Fruit fly (Drosophila melanogaster): ENCODE measurements around the gene Larp7.
A peak's percentile ranks its signal among the peaks of the same experiment; 100 is the strongest.

The Larp7 gene

DNA sequence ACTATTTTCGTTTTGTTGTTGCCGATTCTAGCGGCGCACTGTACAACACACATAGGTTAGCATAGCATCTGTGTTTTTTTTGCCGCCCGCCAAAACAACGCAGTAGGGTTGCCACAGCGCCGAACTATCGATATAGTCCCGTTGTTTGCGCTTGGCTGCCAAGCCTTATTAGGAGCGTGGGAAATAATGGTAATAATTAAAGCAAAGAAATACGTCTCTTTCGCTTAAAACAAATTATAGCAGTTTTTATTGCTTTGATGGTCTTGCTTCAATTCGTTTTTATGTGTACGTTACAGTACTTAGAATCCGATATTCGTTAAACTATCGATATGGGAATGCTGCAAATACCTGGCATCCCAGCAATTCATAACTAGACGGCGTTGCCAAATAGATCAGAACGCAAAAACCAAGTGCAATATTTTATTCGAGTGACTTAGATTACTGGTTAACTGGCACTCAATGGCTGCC, at the start of gene Larp7, which contains the start of gene mxc:
Gene Larp7, plus strand, starts transcription at position 401 of the 468 bp plus-strand sequence.
Gene mxc, minus strand, starts transcription at position 51 of the 468 bp plus-strand sequence.
- TF ChIP-seq CG4496 (GFP tag; IDR thresholded peaks at IDR 0.05) (no peak), EcR (GFP tag; optimal IDR thresholded peaks at IDR 0.05) (no peak), D1 (tag; optimal IDR thresholded peaks at IDR 0.05) (no peak), CG8159 (tag; optimal IDR thresholded peaks at IDR 0.05) (no peak), CG10348 (GFP tag; IDR thresholded peaks at IDR 0.05) (no peak), CG13204 (GFP tag; optimal IDR thresholded peaks at IDR 0.05) (no peak), Pif1A (GFP tag; optimal IDR thresholded peaks at IDR 0.05) (no peak), Pif1B (GFP tag; optimal IDR thresholded peaks at IDR 0.05) (no peak), rn (GFP tag; IDR thresholded peaks at IDR 0.05) (no peak), CG14655 (GFP tag; optimal IDR thresholded peaks at IDR 0.05) (no peak), Ets98B (GFP tag; IDR thresholded peaks at IDR 0.05) (0 out of 2 replicates have a peak, but pooled peaks have one; percentile 9), fd96Ca (GFP tag; IDR thresholded peaks at IDR 0.05) (peak; percentile 47; the same call in 1 of the 3 replicates), gl (tag; optimal IDR thresholded peaks at IDR 0.05) (no peak), CG32121 (GFP tag; IDR thresholded peaks at IDR 0.05) (no peak), CG8301 (tag; optimal IDR thresholded peaks at IDR 0.05) (no peak), Snoo (tag; optimal IDR thresholded peaks at IDR 0.05) (no peak), CG12605 (GFP tag; IDR thresholded peaks at IDR 0.05) (no peak), CG9948 (tag; optimal IDR thresholded peaks at IDR 0.05) (peak; percentile 13), CG15710 (tag; optimal IDR thresholded peaks at IDR 0.05) (peak; percentile 53), CG17806 (tag; optimal IDR thresholded peaks at IDR 0.05) (peak; percentile 9), CG34367 (tag; optimal IDR thresholded peaks at IDR 0.05) (no peak)

DNA sequence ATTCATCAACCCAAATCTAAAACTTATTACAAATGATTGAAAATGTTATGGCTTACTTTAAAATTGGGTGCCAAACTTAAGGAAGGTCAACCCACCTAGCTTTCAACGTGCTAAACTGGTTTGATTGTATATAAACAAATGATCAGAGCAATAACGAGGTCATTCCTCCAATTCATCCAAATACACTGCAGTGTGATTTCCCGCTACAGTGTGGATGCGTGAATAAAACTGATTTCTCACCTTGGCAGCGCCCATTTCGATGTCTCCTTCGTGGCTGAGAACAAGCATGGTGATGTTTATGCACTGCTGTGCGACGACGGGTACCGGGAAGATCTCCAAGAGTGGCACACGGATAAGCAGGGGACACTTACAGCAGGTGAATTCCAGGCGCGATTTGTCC, 48.3 kb upstream of the Larp7 start:
- no peak for TF ChIP-seq CG14655 (GFP tag; optimal IDR thresholded peaks at IDR 0.05)
- no peak for TF ChIP-seq D1 (tag; optimal IDR thresholded peaks at IDR 0.05)
- no peak for TF ChIP-seq CG12605 (GFP tag; IDR thresholded peaks at IDR 0.05)
- TF ChIP-seq fd96Ca (GFP tag; IDR thresholded peaks at IDR 0.05), result no peak
- no peak for TF ChIP-seq CG13204 (GFP tag; optimal IDR thresholded peaks at IDR 0.05)
- no peak for TF ChIP-seq CG4496 (GFP tag; IDR thresholded peaks at IDR 0.05)
- TF ChIP-seq gl (tag; optimal IDR thresholded peaks at IDR 0.05), result no peak
- TF ChIP-seq CG15710 (tag; optimal IDR thresholded peaks at IDR 0.05), result no peak
- TF ChIP-seq Snoo (tag; optimal IDR thresholded peaks at IDR 0.05), result no peak
- no peak for TF ChIP-seq CG34367 (tag; optimal IDR thresholded peaks at IDR 0.05)
- TF ChIP-seq Pif1A (GFP tag; optimal IDR thresholded peaks at IDR 0.05), result no peak
- TF ChIP-seq rn (GFP tag; IDR thresholded peaks at IDR 0.05), result no peak
- no peak for TF ChIP-seq Pif1B (GFP tag; optimal IDR thresholded peaks at IDR 0.05)
- no peak for TF ChIP-seq Ets98B (GFP tag; IDR thresholded peaks at IDR 0.05)
- TF ChIP-seq EcR (GFP tag; optimal IDR thresholded peaks at IDR 0.05), result no peak
- TF ChIP-seq CG8159 (tag; optimal IDR thresholded peaks at IDR 0.05), result no peak
- TF ChIP-seq CG17806 (tag; optimal IDR thresholded peaks at IDR 0.05), result no peak
- no peak for TF ChIP-seq CG10348 (GFP tag; IDR thresholded peaks at IDR 0.05)
- no peak for TF ChIP-seq CG32121 (GFP tag; IDR thresholded peaks at IDR 0.05)

DNA sequence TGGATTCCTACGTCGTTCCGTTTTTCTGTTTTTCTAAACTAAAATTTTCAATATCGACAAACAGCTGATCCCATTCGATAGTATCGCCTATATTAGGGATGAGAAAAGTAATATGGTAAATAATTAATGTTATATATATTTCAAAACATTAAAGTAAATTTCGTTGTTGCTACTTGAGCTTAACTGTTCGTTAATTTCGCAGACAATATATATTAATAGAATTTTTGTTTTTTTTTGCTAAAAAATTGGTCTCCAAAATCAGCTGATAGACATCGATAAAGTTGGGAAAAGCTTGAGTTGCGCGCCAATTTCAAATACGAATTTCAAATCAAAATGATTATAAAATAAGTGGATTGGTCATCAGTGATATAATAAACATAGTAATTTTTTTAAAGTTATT, 47.3 kb upstream of the Larp7 start, which contains the start of gene CG12118:
Gene CG12118, minus strand, starts transcription at position 53 of the 400 bp plus-strand sequence.
- TF ChIP-seq D1 (tag; optimal IDR thresholded peaks at IDR 0.05) (peak; percentile 33), CG12605 (GFP tag; IDR thresholded peaks at IDR 0.05) (no peak), CG10348 (GFP tag; IDR thresholded peaks at IDR 0.05) (no peak), Ets98B (GFP tag; IDR thresholded peaks at IDR 0.05) (peak; percentile 45), rn (GFP tag; IDR thresholded peaks at IDR 0.05) (peak; percentile 31; the same call in 1 of the 2 replicates), Pif1A (GFP tag; optimal IDR thresholded peaks at IDR 0.05) (peak; percentile 46), CG17806 (tag; optimal IDR thresholded peaks at IDR 0.05) (peak; percentile 64), CG4496 (GFP tag; IDR thresholded peaks at IDR 0.05) (peak; percentile 71; the same call in 2 of the 3 replicates), CG32121 (GFP tag; IDR thresholded peaks at IDR 0.05) (peak; percentile 79), Snoo (tag; optimal IDR thresholded peaks at IDR 0.05) (peak; percentile 51), gl (tag; optimal IDR thresholded peaks at IDR 0.05) (no peak), CG15710 (tag; optimal IDR thresholded peaks at IDR 0.05) (peak; percentile 65), CG8301 (tag; optimal IDR thresholded peaks at IDR 0.05) (peak; percentile 14), CG34367 (tag; optimal IDR thresholded peaks at IDR 0.05) (peak; percentile 57), CG8159 (tag; optimal IDR thresholded peaks at IDR 0.05) (peak; percentile 65), CG9948 (tag; optimal IDR thresholded peaks at IDR 0.05) (peak; percentile 60), CG14655 (GFP tag; optimal IDR thresholded peaks at IDR 0.05) (no peak), Pif1B (GFP tag; optimal IDR thresholded peaks at IDR 0.05) (peak; percentile 56)

DNA sequence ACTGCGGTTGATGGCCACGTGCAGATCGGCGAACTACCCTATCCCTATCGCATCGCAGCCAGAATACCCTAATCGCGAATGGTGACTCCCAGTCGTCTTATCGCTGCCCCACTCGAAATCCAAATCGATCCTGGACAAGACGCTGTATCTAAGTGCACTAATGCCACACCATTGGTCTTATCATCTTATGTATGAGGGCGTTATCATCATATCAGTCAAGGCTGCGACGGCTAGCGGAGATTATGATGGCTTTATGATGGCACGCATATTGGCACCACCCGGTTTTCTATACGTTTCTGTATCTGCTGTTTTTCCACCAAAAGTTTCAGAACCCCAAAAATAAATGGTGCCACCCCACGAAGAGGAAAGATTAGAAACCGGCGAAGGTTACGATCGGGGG, 43.4 kb upstream of the Larp7 start:
- TF ChIP-seq rn (GFP tag; IDR thresholded peaks at IDR 0.05) (no peak), CG9948 (tag; optimal IDR thresholded peaks at IDR 0.05) (no peak), CG13204 (GFP tag; optimal IDR thresholded peaks at IDR 0.05) (no peak)

DNA sequence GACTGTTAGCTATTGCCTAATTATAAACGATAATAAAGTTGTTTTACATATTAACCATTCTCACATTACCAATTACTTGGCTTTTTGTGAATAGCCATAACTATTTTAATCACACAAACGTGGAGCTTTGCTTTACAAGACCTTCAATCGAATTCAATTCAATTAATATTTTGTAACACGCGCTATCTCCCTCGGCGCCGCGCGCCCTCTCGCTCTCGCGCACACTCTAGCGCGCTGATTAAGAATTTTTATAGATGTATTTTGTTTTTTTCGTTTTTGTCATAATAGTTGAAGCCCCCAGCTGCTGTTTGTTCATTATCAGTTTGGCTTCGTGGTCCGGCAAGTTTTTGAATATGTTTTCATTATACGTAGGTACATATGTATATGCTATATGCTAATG, 42.5 kb upstream of the Larp7 start:
- TF ChIP-seq Snoo (tag; optimal IDR thresholded peaks at IDR 0.05) (no peak), CG32121 (GFP tag; IDR thresholded peaks at IDR 0.05) (no peak), CG15710 (tag; optimal IDR thresholded peaks at IDR 0.05) (no peak), gl (tag; optimal IDR thresholded peaks at IDR 0.05) (no peak), CG9948 (tag; optimal IDR thresholded peaks at IDR 0.05) (no peak), Ets98B (GFP tag; IDR thresholded peaks at IDR 0.05) (no peak), CG8159 (tag; optimal IDR thresholded peaks at IDR 0.05) (no peak), Pif1B (GFP tag; optimal IDR thresholded peaks at IDR 0.05) (no peak), CG8301 (tag; optimal IDR thresholded peaks at IDR 0.05) (no peak), D1 (tag; optimal IDR thresholded peaks at IDR 0.05) (no peak), CG34367 (tag; optimal IDR thresholded peaks at IDR 0.05) (no peak), CG13204 (GFP tag; optimal IDR thresholded peaks at IDR 0.05) (no peak), Pif1A (GFP tag; optimal IDR thresholded peaks at IDR 0.05) (no peak), fd96Ca (GFP tag; IDR thresholded peaks at IDR 0.05) (no peak), CG10348 (GFP tag; IDR thresholded peaks at IDR 0.05) (no peak)
